Fruit fly (Drosophila melanogaster) whole organism, prepupa: ENCODE measurements around the gene CG43051.

ENCODE experiments used
- Blimp-1 ChIP-seq: fragments of 200-800 bp; sonication (Bioruptor generic); optimal IDR thresholded peaks from 3 replicates; lab custom pipeline; 2017; ENCODE audit warnings: missing biosample characterization, missing genetic modification characterization, mild to moderate bottlenecking, moderate library complexity, missing genetic modification reagents
- CG11294 ChIP-seq: fragments of 200-800 bp; sonication (Bioruptor generic); IDR thresholded peaks from 2 replicates; pipeline ENCODE4 v1.3.6; 2022; ENCODE audit warnings: missing biosample characterization, missing genetic modification characterization
- CG16779 ChIP-seq: fragments of 200-800 bp; sonication (Bioruptor generic); optimal IDR thresholded peaks from 3 replicates; lab custom pipeline; 2017; ENCODE audit warnings: missing biosample characterization, mild to moderate bottlenecking, missing genetic modification characterization
- CG3032 ChIP-seq: fragments of 200-800 bp; optimal IDR thresholded peaks from 2 replicates; lab custom pipeline; 2019; ENCODE audit warnings: missing biosample characterization, mild to moderate bottlenecking, missing genetic modification characterization, moderate library complexity
- CG32006 ChIP-seq: fragments of 200-800 bp; sonication (Bioruptor generic); optimal IDR thresholded peaks from 3 replicates; lab custom pipeline; 2017; ENCODE audit warnings: missing biosample characterization, mild to moderate bottlenecking, missing genetic modification characterization
- CG6163 ChIP-seq: fragments of 200-800 bp; sonication (Bioruptor generic); IDR thresholded peaks from 3 replicates; pipeline ENCODE4 v1.3.6; 2022; ENCODE audit warnings: missing biosample characterization, missing genetic modification characterization
- CG6792 ChIP-seq: fragments of 200-800 bp; sonication (Bioruptor generic); optimal IDR thresholded peaks from 3 replicates; lab custom pipeline; 2016; ENCODE audit warnings: missing biosample characterization, missing genetic modification characterization
- CG6854 ChIP-seq: fragments of 200-800 bp; sonication (Bioruptor generic); optimal IDR thresholded peaks from 2 replicates; lab custom pipeline; 2017; ENCODE audit warnings: missing biosample characterization, mild to moderate bottlenecking, missing genetic modification characterization
- Smox ChIP-seq: fragments of 200-800 bp; sonication (Bioruptor generic); optimal IDR thresholded peaks from 3 replicates; lab custom pipeline; 2016; ENCODE audit warnings: missing biosample characterization, missing genetic modification characterization
- dsx ChIP-seq: fragments of 200-800 bp; optimal IDR thresholded peaks from 3 replicates; lab custom pipeline; 2019; ENCODE audit warnings: missing biosample characterization, mild to moderate bottlenecking, missing genetic modification characterization, moderate library complexity; ENCODE audit not compliant: poor library complexity, severe bottlenecking
- esn ChIP-seq: fragments of 200-800 bp; sonication (Bioruptor generic); optimal IDR thresholded peaks from 2 replicates; lab custom pipeline; 2016; ENCODE audit warnings: missing biosample characterization, mild to moderate bottlenecking, missing genetic modification characterization, moderate library complexity
- fd59A ChIP-seq: fragments of 200-800 bp; sonication (Bioruptor generic); optimal IDR thresholded peaks from 2 replicates; lab custom pipeline; 2017; ENCODE audit warnings: missing biosample characterization, mild to moderate bottlenecking, missing genetic modification characterization, missing genetic modification reagents
- topi ChIP-seq: fragments of 200-800 bp; sonication (Bioruptor generic); optimal IDR thresholded peaks from 3 replicates; lab custom pipeline; 2016; ENCODE audit warnings: missing biosample characterization, missing genetic modification characterization

- TF ChIP-seq topi (GFP tag; lab: Kevin White, UChicago) (no peak), CG6163 (GFP tag; lab: Robert Waterston, UW) (no peak), CG6792 (GFP tag; lab: Kevin White, UChicago) (no peak), CG3032 (tag; lab: Kevin White, UChicago) (no peak), CG11294 (GFP tag; lab: Robert Waterston, UW) (no peak), CG32006 (GFP tag; lab: Kevin White, UChicago) (no peak), esn (GFP tag; lab: Kevin White, UChicago) (no peak), dsx (GFP tag; lab: Kevin White, UChicago) (no peak), fd59A (GFP tag; lab: Kevin White, UChicago) (no peak), Smox (GFP tag; lab: Kevin White, UChicago) (no peak), CG6854 (no peak), CG16779 (tag; lab: Kevin White, UChicago) (no peak), Blimp-1 (no peak)
Measured at dm6 chr2L:12473583-12473982, 34.2 kb upstream of the CG43051 start.
